Fruit fly (Drosophila melanogaster) whole organism, embryonic: ENCODE measurements around the gene Ptp36E.
A peak's percentile ranks its signal among the peaks of the same experiment; 100 is the strongest.

Experiments used
- CG1024 ChIP-seq: fragments of 200-800 bp; sonication (Bioruptor generic); IDR thresholded peaks from 2 replicates; pipeline ENCODE4 v1.3.6; 2022; ENCODE audit warnings: missing biosample characterization, missing genetic modification characterization
- CG10267 ChIP-seq: fragments of 200-800 bp; sonication (Bioruptor generic); optimal IDR thresholded peaks from 2 replicates; lab custom pipeline; 2018; ENCODE audit warnings: missing biosample characterization, mild to moderate bottlenecking, missing genetic modification characterization, moderate library complexity
- CG10979 ChIP-seq: fragments of 200-800 bp; sonication (Bioruptor generic); optimal IDR thresholded peaks from 2 replicates; lab custom pipeline; 2018; ENCODE audit warnings: missing biosample characterization, mild to moderate bottlenecking, missing genetic modification characterization, moderate library complexity
- CG11398 ChIP-seq: fragments of 200-800 bp; sonication (Bioruptor generic); optimal IDR thresholded peaks from 2 replicates; lab custom pipeline; 2016; ENCODE audit warnings: missing biosample characterization, missing genetic modification characterization
- CG11560 ChIP-seq: fragments of 200-800 bp; sonication (Bioruptor generic); IDR thresholded peaks from 3 replicates; pipeline ENCODE4 v1.3.6; 2022; ENCODE audit warnings: missing biosample characterization, missing genetic modification characterization
- CG11695 ChIP-seq: fragments of 200-800 bp; sonication (Bioruptor generic); IDR thresholded peaks from 3 replicates; pipeline ENCODE4 v1.3.6; 2022; ENCODE audit warnings: missing biosample characterization, missing genetic modification characterization
- CG11696 ChIP-seq: fragments of 200-800 bp; sonication (Bioruptor generic); IDR thresholded peaks from 2 replicates; pipeline ENCODE4 v1.3.6; 2022; ENCODE audit warnings: missing biosample characterization, missing genetic modification characterization
- CG12104 ChIP-seq: fragments of 200-800 bp; sonication (Bioruptor generic); optimal IDR thresholded peaks from 3 replicates; lab custom pipeline; 2016; ENCODE audit warnings: missing biosample characterization, missing genetic modification characterization
- CG13624 ChIP-seq: fragments of 200-800 bp; sonication (Bioruptor generic); optimal IDR thresholded peaks from 2 replicates; lab custom pipeline; 2016; ENCODE audit warnings: missing biosample characterization, missing genetic modification characterization
- CG14050 ChIP-seq: fragments of 200-800 bp; sonication (Bioruptor generic); IDR thresholded peaks from 3 replicates; pipeline ENCODE4 v1.3.6; 2022; ENCODE audit warnings: missing biosample characterization, missing genetic modification characterization
- CG15073 ChIP-seq: fragments of 200-800 bp; sonication (Bioruptor generic); optimal IDR thresholded peaks from 2 replicates; lab custom pipeline; 2016; ENCODE audit warnings: missing biosample characterization, missing genetic modification characterization
- CG16779 ChIP-seq: fragments of 200-800 bp; sonication (Bioruptor generic); IDR thresholded peaks from 2 replicates; pipeline ENCODE4 v1.3.6; 2022; ENCODE audit warnings: missing biosample characterization, missing genetic modification characterization
- CG17829 ChIP-seq: fragments of 200-800 bp; optimal IDR thresholded peaks from 2 replicates; lab custom pipeline; 2019; ENCODE audit warnings: missing biosample characterization, mild to moderate bottlenecking, missing genetic modification characterization, moderate library complexity
- CG1792 ChIP-seq: fragments of 200-800 bp; sonication (Bioruptor generic); optimal IDR thresholded peaks from 2 replicates; lab custom pipeline; 2016; ENCODE audit warnings: missing biosample characterization, missing genetic modification characterization
- CG18262 ChIP-seq: fragments of 200-800 bp; optimal IDR thresholded peaks from 3 replicates; lab custom pipeline; 2019; ENCODE audit warnings: missing biosample characterization, mild to moderate bottlenecking, missing genetic modification characterization, moderate library complexity
- CG2889 ChIP-seq: fragments of 200-800 bp; sonication (Bioruptor generic); IDR thresholded peaks from 3 replicates; pipeline ENCODE4 v1.3.6; 2022; ENCODE audit warnings: missing biosample characterization, missing genetic modification characterization
- CG3065 ChIP-seq: fragments of 200-800 bp; sonication (Bioruptor generic); optimal IDR thresholded peaks from 2 replicates; lab custom pipeline; 2016; ENCODE audit warnings: missing biosample characterization, missing genetic modification characterization
- CG34376 ChIP-seq: fragments of 200-800 bp; sonication (Bioruptor generic); optimal IDR thresholded peaks from 2 replicates; lab custom pipeline; 2018; ENCODE audit warnings: missing biosample characterization, mild to moderate bottlenecking, missing genetic modification characterization
- CG34422 ChIP-seq: fragments of 200-800 bp; sonication (Bioruptor generic); IDR thresholded peaks from 3 replicates; pipeline ENCODE4 v1.3.6; 2022; ENCODE audit warnings: missing biosample characterization, missing genetic modification characterization
- CG5953 ChIP-seq: fragments of 200-800 bp; sonication (Bioruptor generic); IDR thresholded peaks from 2 replicates; pipeline ENCODE4 v1.3.6; 2022; ENCODE audit warnings: missing biosample characterization, missing genetic modification characterization
- CG7357 ChIP-seq: fragments of 200-800 bp; sonication (Bioruptor generic); IDR thresholded peaks from 3 replicates; pipeline ENCODE4 v1.3.6; 2022; ENCODE audit warnings: missing biosample characterization, missing genetic modification characterization
- CG7963 ChIP-seq: fragments of 200-800 bp; sonication (Bioruptor generic); IDR thresholded peaks from 3 replicates; pipeline ENCODE4 v1.3.6; 2022; ENCODE audit warnings: missing biosample characterization, missing genetic modification characterization; ENCODE audit not compliant: partially characterized antibody
- CG9727 ChIP-seq: fragments of 200-800 bp; sonication (Bioruptor generic); optimal IDR thresholded peaks from 3 replicates; lab custom pipeline; 2017; ENCODE audit warnings: missing biosample characterization, mild to moderate bottlenecking, missing genetic modification characterization
- HLH3B ChIP-seq: fragments of 200-800 bp; sonication (Bioruptor generic); IDR thresholded peaks from 2 replicates; pipeline ENCODE4 v1.3.6; 2022; ENCODE audit warnings: missing biosample characterization, missing genetic modification characterization
- Med ChIP-seq: fragments of 200-800 bp; sonication (Bioruptor generic); peaks from one replicate; lab custom pipeline; 2016; ENCODE audit warnings: missing biosample characterization, missing genetic modification characterization, mild to moderate bottlenecking, inconsistent platforms, moderate library complexity
- Optix ChIP-seq: fragments of 200-800 bp; sonication (Bioruptor generic); IDR thresholded peaks from 3 replicates; pipeline ENCODE4 v1.3.6; 2022; ENCODE audit warnings: missing biosample characterization, missing genetic modification characterization
- Six4 ChIP-seq: fragments of 200-800 bp; sonication (Bioruptor generic); optimal IDR thresholded peaks from 2 replicates; lab custom pipeline; 2016; ENCODE audit warnings: missing biosample characterization, missing genetic modification characterization
- Sry-δ ChIP-seq: fragments of 200-800 bp; sonication (Bioruptor generic); optimal IDR thresholded peaks from 2 replicates; lab custom pipeline; 2016; ENCODE audit warnings: missing biosample characterization, missing genetic modification characterization
- Ssrp ChIP-seq: fragments of 200-800 bp; sonication (Bioruptor generic); optimal IDR thresholded peaks from 2 replicates; lab custom pipeline; 2018; ENCODE audit warnings: missing biosample characterization, mild to moderate bottlenecking, missing genetic modification characterization, moderate library complexity
- Stat92E ChIP-seq, 3 experiments: fragments of >200 bp in 2 of 3; fragments of 200-800 bp in 1 of 3; sonication (Bioruptor generic) in 1 of 3; optimal IDR thresholded peaks; 2 replicates each; lab custom pipeline; 2017 to 2019; ENCODE audit warnings: missing biosample characterization in 3 of 3, missing genetic modification characterization in 3 of 3, mild to moderate bottlenecking in 1 of 3, moderate library complexity in 1 of 3
- btn ChIP-seq: fragments of 200-800 bp; sonication (Bioruptor generic); optimal IDR thresholded peaks from 2 replicates; lab custom pipeline; 2016; ENCODE audit warnings: missing biosample characterization, missing genetic modification characterization
- corto ChIP-seq: fragments of 200-800 bp; sonication (Bioruptor generic); optimal IDR thresholded peaks from 2 replicates; lab custom pipeline; 2016; ENCODE audit warnings: missing biosample characterization, mild to moderate bottlenecking, missing genetic modification characterization, moderate library complexity
- danr ChIP-seq: fragments of 200-800 bp; sonication (Bioruptor generic); IDR thresholded peaks from 2 replicates; pipeline ENCODE4 v1.3.6; 2022; ENCODE audit warnings: missing biosample characterization, missing genetic modification characterization
- dysf ChIP-seq: fragments of 200-800 bp; sonication (Bioruptor generic); IDR thresholded peaks from 3 replicates; pipeline ENCODE4 v1.3.6; 2022; ENCODE audit warnings: missing biosample characterization, missing genetic modification characterization
- eyg ChIP-seq: fragments of 200-800 bp; sonication (Bioruptor generic); optimal IDR thresholded peaks from 3 replicates; lab custom pipeline; 2016; ENCODE audit warnings: missing biosample characterization, missing genetic modification characterization
- gem ChIP-seq: fragments of 200-800 bp; sonication (Bioruptor generic); optimal IDR thresholded peaks from 2 replicates; lab custom pipeline; 2019; ENCODE audit warnings: missing biosample characterization, mild to moderate bottlenecking, missing genetic modification characterization, moderate library complexity
- grau ChIP-seq: fragments of 200-800 bp; optimal IDR thresholded peaks from 3 replicates; lab custom pipeline; 2019; ENCODE audit warnings: missing biosample characterization, mild to moderate bottlenecking, missing genetic modification characterization, moderate library complexity
- gro ChIP-seq: fragments of 200-800 bp; sonication (Bioruptor generic); optimal IDR thresholded peaks from 2 replicates; lab custom pipeline; 2016; ENCODE audit warnings: missing biosample characterization, missing genetic modification characterization
- gsb ChIP-seq: fragments of 200-800 bp; sonication (Bioruptor generic); IDR thresholded peaks from 2 replicates; pipeline ENCODE4 v1.3.6; 2022; ENCODE audit warnings: missing biosample characterization, missing genetic modification characterization
- hbn ChIP-seq: fragments of 200-800 bp; sonication (Bioruptor generic); IDR thresholded peaks from 2 replicates; pipeline ENCODE4 v1.3.6; 2022; ENCODE audit warnings: missing biosample characterization, missing genetic modification characterization; ENCODE audit not compliant: partially characterized antibody
- lov ChIP-seq, 2 experiments: fragments of 200-800 bp in 1 of 2; fragments of >200 bp in 1 of 2; sonication (Bioruptor generic) in 1 of 2; IDR thresholded peaks in 1 of 2; optimal IDR thresholded peaks in 1 of 2; 2 replicates in 1 of 2; 3 replicates in 1 of 2; pipeline versions ENCODE4 v1.3.6 to Lab custom; 2017 to 2022; ENCODE audit warnings: missing biosample characterization in 1 of 2, missing genetic modification characterization in 1 of 2
- pho ChIP-seq: fragments of 200-800 bp; sonication (Bioruptor generic); optimal IDR thresholded peaks from 2 replicates; lab custom pipeline; 2016; ENCODE audit warnings: missing biosample characterization, missing genetic modification characterization
- prd ChIP-seq, 3 experiments: fragments of >200 bp in 2 of 3; fragments of 200-800 bp in 1 of 3; sonication (Bioruptor generic) in 1 of 3; optimal IDR thresholded peaks in 2 of 3; IDR thresholded peaks in 1 of 3; 2 replicates in 2 of 3; 3 replicates in 1 of 3; pipeline versions ENCODE4 v1.3.6 to Lab custom; 2017 to 2022; ENCODE audit warnings: missing biosample characterization in 1 of 3, missing genetic modification characterization in 1 of 3
- pzg ChIP-seq: fragments of 200-800 bp; sonication (Bioruptor generic); optimal IDR thresholded peaks from 3 replicates; lab custom pipeline; 2018; ENCODE audit warnings: missing biosample characterization, mild to moderate bottlenecking, missing genetic modification characterization, moderate library complexity
- ranshi ChIP-seq: fragments of 200-800 bp; sonication (Bioruptor generic); IDR thresholded peaks from 2 replicates; pipeline ENCODE4 v1.3.6; 2022; ENCODE audit warnings: missing biosample characterization, missing genetic modification characterization
- scrt ChIP-seq: fragments of 200-800 bp; sonication (Bioruptor generic); optimal IDR thresholded peaks from 2 replicates; lab custom pipeline; 2018; ENCODE audit warnings: missing biosample characterization, mild to moderate bottlenecking, missing genetic modification characterization, moderate library complexity
- shn ChIP-seq: fragments of 200-800 bp; sonication (Bioruptor generic); optimal IDR thresholded peaks from 3 replicates; lab custom pipeline; 2016; ENCODE audit warnings: missing biosample characterization, missing genetic modification characterization
- zen ChIP-seq: fragments of 200-800 bp; sonication (Bioruptor generic); optimal IDR thresholded peaks from 3 replicates; lab custom pipeline; 2018; ENCODE audit warnings: missing biosample characterization, mild to moderate bottlenecking, missing genetic modification characterization, moderate library complexity

The Ptp36E gene

dm6 chr2L:18151134-18151825, 33.5 kb downstream of the Ptp36E start (continued):
- TF ChIP-seq gsb (GFP tag; lab: Robert Waterston, UW), result peak; percentile 58; the same call in 1 of the 2 replicates
- TF ChIP-seq CG11398 (GFP tag; lab: Kevin White, UChicago), result peak; percentile 39
- no peak for TF ChIP-seq CG3065 (GFP tag; lab: Kevin White, UChicago)
- TF ChIP-seq CG7963 (GFP tag; lab: Robert Waterston, UW), result 0 out of 3 replicates have a peak, but pooled peaks have one; percentile 16
- TF ChIP-seq CG14050 (GFP tag; lab: Robert Waterston, UW), result peak; percentile 33; the same call in 1 of the 3 replicates
- TF ChIP-seq CG5953 (GFP tag; lab: Robert Waterston, UW), result peak; percentile 72
- peak; percentile 56; the same call in 1 of the 2 replicates for TF ChIP-seq danr
- peak; percentile 41 for TF ChIP-seq CG9727
- peak; percentile 7 for TF ChIP-seq Sry-δ
- TF ChIP-seq CG10979, result no peak
- TF ChIP-seq CG12104 (GFP tag; lab: Kevin White, UChicago), result no peak
- peak; percentile 11; the same call in 1 of the 2 replicates for TF ChIP-seq CG11696 (GFP tag; lab: Robert Waterston, UW)
- TF ChIP-seq CG16779 (GFP tag; lab: Robert Waterston, UW), result no peak
- peak; percentile 31; the same call in 1 of the 3 replicates for TF ChIP-seq CG11560 (tag; lab: Robert Waterston, UW)
- peak; percentile 35 for TF ChIP-seq CG34376 (GFP tag; lab: Kevin White, UChicago)
- no peak for TF ChIP-seq gro (GFP tag; lab: Kevin White, UChicago)
- no peak for TF ChIP-seq gem
- peak; percentile 94 for TF ChIP-seq Med
- TF ChIP-seq CG34422 (GFP tag; lab: Robert Waterston, UW), result peak; percentile 80
- TF ChIP-seq CG2889 (GFP tag; lab: Robert Waterston, UW), result no peak
- peak; percentile 64; the same call in 2 of the 3 replicates for TF ChIP-seq Optix
- TF ChIP-seq CG7357 (GFP tag; lab: Robert Waterston, UW), result peak; percentile 35; the same call in 2 of the 3 replicates
- no peak for TF ChIP-seq lov (optimal IDR thresholded peaks at IDR 0.05; lab: Kevin White, UChicago)
- peak; percentile 69; the same call in 1 of the 3 replicates for TF ChIP-seq lov (GFP tag; IDR thresholded peaks at IDR 0.05; lab: Robert Waterston, UW)
- peak; percentile 64 for TF ChIP-seq shn (GFP tag; lab: Kevin White, UChicago)
- TF ChIP-seq CG18262, result peak; percentile 56
- TF ChIP-seq ranshi (GFP tag; lab: Robert Waterston, UW), result peak; percentile 71; the same call in 1 of the 2 replicates
- TF ChIP-seq eyg (GFP tag; lab: Kevin White, UChicago), result peak; percentile 28
- no peak for TF ChIP-seq corto (GFP tag; lab: Kevin White, UChicago)
- TF ChIP-seq pho (GFP tag; lab: Kevin White, UChicago), result peak; percentile 46
- peak; percentile 96 for TF ChIP-seq grau (tag; lab: Kevin White, UChicago)
- TF ChIP-seq CG10267 (tag; lab: Kevin White, UChicago), result no peak
- no peak for TF ChIP-seq pzg (GFP tag; lab: Kevin White, UChicago)
- TF ChIP-seq Stat92E (GFP tag; optimal IDR thresholded peaks at IDR 0.05; lab: Kevin White, UChicago), result peak in 1 of 3 experiments; percentile 100
- TF ChIP-seq btn, result no peak
- peak; percentile 35 for TF ChIP-seq CG17829 (tag; lab: Kevin White, UChicago)
- TF ChIP-seq dysf (GFP tag; lab: Robert Waterston, UW), result peak; percentile 72; the same call in 2 of the 3 replicates
- TF ChIP-seq CG1024, result peak; percentile 38; the same call in 1 of the 2 replicates
- peak; percentile 3 for TF ChIP-seq CG1792 (GFP tag; lab: Kevin White, UChicago)
- no peak for TF ChIP-seq prd (optimal IDR thresholded peaks at IDR 0.05; lab: Kevin White, UChicago)
- peak; percentile 86 for TF ChIP-seq prd (GFP tag; IDR thresholded peaks at IDR 0.05; lab: Robert Waterston, UW)
- TF ChIP-seq HLH3B, result peak; percentile 59
- peak; percentile 1 for TF ChIP-seq scrt (GFP tag; lab: Kevin White, UChicago)
- no peak for TF ChIP-seq CG15073 (GFP tag; lab: Kevin White, UChicago)
- peak; percentile 24; the same call in 1 of the 3 replicates for TF ChIP-seq CG11695 (GFP tag; lab: Robert Waterston, UW)
- no peak for TF ChIP-seq hbn
- TF ChIP-seq Six4 (GFP tag; lab: Kevin White, UChicago), result peak; percentile 1
- TF ChIP-seq CG13624 (GFP tag; lab: Kevin White, UChicago), result peak; percentile 59
- TF ChIP-seq Ssrp (tag; lab: Kevin White, UChicago), result peak; percentile 34
- TF ChIP-seq zen, result peak; percentile 58
